Worm (Caenorhabditis elegans) whole organism, mixed stage, embryonic: ENCODE results near the gene str-227.

Experiments
- mep-1 ChIP-seq: fragments of 150-350 bp; optimal IDR thresholded peaks from 2 replicates; lab custom pipeline; 2017; ENCODE audit warnings: missing biosample characterization, missing genetic modification reagents, missing genetic modification characterization, inconsistent platforms
- nhr-12 ChIP-seq: fragments of 150-350 bp; optimal IDR thresholded peaks from 2 replicates; lab custom pipeline; 2014; ENCODE audit warnings: missing biosample characterization, missing genetic modification characterization
- unc-62 ChIP-seq: fragments of 150-350 bp; optimal IDR thresholded peaks from 2 replicates; lab custom pipeline; 2014; ENCODE audit warnings: missing biosample characterization, missing genetic modification reagents, missing genetic modification characterization

DNA sequence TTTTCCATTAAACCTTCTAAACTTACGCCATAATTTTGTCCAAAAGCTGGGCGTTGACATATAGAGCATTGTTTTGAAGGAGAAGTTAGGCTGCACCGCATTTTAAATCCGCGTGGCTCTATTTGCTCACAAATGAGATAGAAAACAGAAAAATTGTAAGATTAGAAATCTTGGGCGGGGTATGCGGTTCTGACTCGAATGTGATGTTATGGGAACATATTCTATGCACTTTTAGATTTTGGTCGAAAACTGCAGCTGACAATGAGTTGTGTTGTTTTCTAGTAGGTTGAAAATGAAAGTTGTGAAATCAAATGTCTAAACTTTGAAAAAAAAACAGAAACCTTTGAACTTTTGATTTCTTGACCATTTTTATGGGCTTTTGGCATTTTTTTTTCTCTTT lies 25.4 kb downstream of the str-227 start, which contains the start of gene nhr-222:
- no peak for TF ChIP-seq nhr-12
- no peak for TF ChIP-seq mep-1
- no peak for TF ChIP-seq unc-62
